Worm (Caenorhabditis elegans) whole organism, L3 larva: ENCODE measurements around the gene skr-10.

ENCODE experiments used
- R02D3.7 ChIP-seq: fragments of 150-350 bp; optimal IDR thresholded peaks from 2 replicates; lab custom pipeline; 2014; ENCODE audit warnings: missing biosample characterization, missing genetic modification characterization
- ZK546.5 ChIP-seq: sonication (generic microtip); optimal IDR thresholded peaks from 2 replicates; lab custom pipeline; 2017; ENCODE audit warnings: missing biosample characterization, missing genetic modification characterization
- ceh-16 ChIP-seq: sonication (generic microtip); optimal IDR thresholded peaks from 2 replicates; lab custom pipeline; 2017; ENCODE audit warnings: missing biosample characterization, missing genetic modification characterization
- ceh-82 ChIP-seq: fragments of 150-350 bp; optimal IDR thresholded peaks from 2 replicates; lab custom pipeline; 2014; ENCODE audit warnings: missing biosample characterization, missing genetic modification characterization
- ceh-9 ChIP-seq: sonication (generic microtip); optimal IDR thresholded peaks from 2 replicates; lab custom pipeline; 2018; ENCODE audit warnings: missing biosample characterization, missing genetic modification characterization
- daf-12 ChIP-seq: fragments of 150-350 bp; optimal IDR thresholded peaks from 2 replicates; lab custom pipeline; 2014; ENCODE audit warnings: missing biosample characterization, missing genetic modification reagents, missing genetic modification characterization
- egl-27 ChIP-seq: sonication (generic microtip); optimal IDR thresholded peaks from 4 replicates; lab custom pipeline; 2017; ENCODE audit warnings: missing biosample characterization, missing genetic modification reagents, missing genetic modification characterization
- egl-5 ChIP-seq: fragments of 150-350 bp; optimal IDR thresholded peaks from 2 replicates; lab custom pipeline; 2017; ENCODE audit warnings: missing biosample characterization, missing genetic modification reagents, missing genetic modification characterization, inconsistent platforms
- elt-2 ChIP-seq: sonication (generic microtip); optimal IDR thresholded peaks from 2 replicates; lab custom pipeline; 2016; ENCODE audit warnings: missing genetic modification reagents, mild to moderate bottlenecking, missing genetic modification characterization, missing compliant biosample characterization
- elt-3 ChIP-seq, 3 experiments: fragments of 150-350 bp in 1 of 3; sonication (generic microtip) in 2 of 3; optimal IDR thresholded peaks; 2 replicates in 2 of 3; 4 replicates in 1 of 3; lab custom pipeline; 2014 to 2017; ENCODE audit warnings: missing biosample characterization in 3 of 3, missing genetic modification characterization in 3 of 3
- fkh-10 ChIP-seq: sonication (generic microtip); optimal IDR thresholded peaks from 2 replicates; lab custom pipeline; 2017; ENCODE audit warnings: missing biosample characterization, missing genetic modification reagents, missing genetic modification characterization
- fkh-2 ChIP-seq: fragments of 150-350 bp; optimal IDR thresholded peaks from 2 replicates; lab custom pipeline; 2014; ENCODE audit warnings: missing biosample characterization, missing genetic modification reagents, missing genetic modification characterization
- fos-1 ChIP-seq: fragments of 150-350 bp; optimal IDR thresholded peaks from 2 replicates; lab custom pipeline; 2014; ENCODE audit warnings: missing biosample characterization, missing genetic modification characterization
- hmg-11 ChIP-seq: sonication (generic microtip); optimal IDR thresholded peaks from 2 replicates; lab custom pipeline; 2016; ENCODE audit warnings: missing genetic modification characterization, missing compliant biosample characterization
- jun-1 ChIP-seq: fragments of 150-350 bp; optimal IDR thresholded peaks from 2 replicates; lab custom pipeline; 2014; ENCODE audit warnings: missing biosample characterization, missing genetic modification reagents, missing genetic modification characterization
- lin-15B ChIP-seq: fragments of 150-350 bp; optimal IDR thresholded peaks from 2 replicates; lab custom pipeline; 2014; ENCODE audit warnings: missing biosample characterization, missing genetic modification characterization
- lin-39 ChIP-seq: fragments of 150-350 bp; optimal IDR thresholded peaks from 2 replicates; lab custom pipeline; 2018; ENCODE audit warnings: missing biosample characterization, missing genetic modification reagents, missing genetic modification characterization
- mdl-1 ChIP-seq: fragments of 150-350 bp; optimal IDR thresholded peaks from 2 replicates; lab custom pipeline; 2014; ENCODE audit warnings: missing biosample characterization, missing genetic modification characterization
- nfya-1 ChIP-seq: sonication (generic microtip); optimal IDR thresholded peaks from 2 replicates; lab custom pipeline; 2017; ENCODE audit warnings: missing genetic modification characterization, mild to moderate bottlenecking, missing compliant biosample characterization, antibody characterized with exemption, moderate library complexity; ENCODE audit not compliant: insufficient read depth
- nhr-11 ChIP-seq: fragments of 150-350 bp; optimal IDR thresholded peaks from 2 replicates; lab custom pipeline; 2014; ENCODE audit warnings: missing biosample characterization, missing genetic modification characterization
- nhr-12 ChIP-seq: fragments of 150-350 bp; optimal IDR thresholded peaks from 2 replicates; lab custom pipeline; 2014; ENCODE audit warnings: missing biosample characterization, missing genetic modification characterization
- nhr-23 ChIP-seq: fragments of 150-350 bp; optimal IDR thresholded peaks from 2 replicates; lab custom pipeline; 2014; ENCODE audit warnings: missing biosample characterization, missing genetic modification reagents, missing genetic modification characterization
- nhr-237 ChIP-seq: fragments of 150-350 bp; optimal IDR thresholded peaks from 2 replicates; lab custom pipeline; 2014; ENCODE audit warnings: missing biosample characterization, missing genetic modification characterization
- nhr-25 ChIP-seq: sonication (generic microtip); optimal IDR thresholded peaks from 2 replicates; lab custom pipeline; 2017; ENCODE audit warnings: missing biosample characterization, missing genetic modification characterization
- nhr-28 ChIP-seq: fragments of 150-350 bp; optimal IDR thresholded peaks from 2 replicates; lab custom pipeline; 2014; ENCODE audit warnings: missing biosample characterization, missing genetic modification characterization
- nhr-43 ChIP-seq: sonication (generic microtip); optimal IDR thresholded peaks from 2 replicates; lab custom pipeline; 2016; ENCODE audit warnings: mild to moderate bottlenecking, missing genetic modification characterization, missing compliant biosample characterization; ENCODE audit not compliant: poor library complexity, severe bottlenecking
- nhr-76 ChIP-seq: fragments of 150-350 bp; sonication (generic microtip); optimal IDR thresholded peaks from 5 replicates; lab custom pipeline; 2014; ENCODE audit warnings: missing biosample characterization, missing genetic modification characterization
- nhr-77 ChIP-seq: fragments of 150-350 bp; optimal IDR thresholded peaks from 2 replicates; lab custom pipeline; 2014; ENCODE audit warnings: missing biosample characterization, missing genetic modification characterization
- pha-4 ChIP-seq: fragments of 150-350 bp; optimal IDR thresholded peaks from 2 replicates; lab custom pipeline; 2014; ENCODE audit warnings: missing biosample characterization, missing genetic modification reagents, missing genetic modification characterization
- skn-1 ChIP-seq: fragments of 150-350 bp; optimal IDR thresholded peaks from 2 replicates; lab custom pipeline; 2014; ENCODE audit warnings: missing biosample characterization, missing genetic modification characterization
- snpc-4 ChIP-seq: fragments of 150-350 bp; optimal IDR thresholded peaks from 2 replicates; lab custom pipeline; 2014; ENCODE audit warnings: missing biosample characterization, missing genetic modification characterization
- tbx-2 ChIP-seq: sonication (generic microtip); optimal IDR thresholded peaks from 2 replicates; lab custom pipeline; 2016; ENCODE audit warnings: mild to moderate bottlenecking, missing genetic modification characterization, missing compliant biosample characterization
- zag-1 ChIP-seq: fragments of 150-350 bp; optimal IDR thresholded peaks from 2 replicates; lab custom pipeline; 2014; ENCODE audit warnings: missing biosample characterization, missing genetic modification characterization
- ztf-11 ChIP-seq: fragments of 150-350 bp; optimal IDR thresholded peaks from 2 replicates; lab custom pipeline; 2014; ENCODE audit warnings: missing biosample characterization, missing genetic modification characterization
- ztf-4 ChIP-seq: fragments of 150-350 bp; optimal IDR thresholded peaks from 2 replicates; lab custom pipeline; 2014; ENCODE audit warnings: missing biosample characterization, missing genetic modification characterization

Gene skr-10

ce11 chrIV:15946507-15946906 lies at the start of gene skr-10:
skr-10 (plus strand) TSS chrIV:15946807.
- TF ChIP-seq ceh-16 (tag; lab: Kevin White, UChicago) (no peak), elt-3 (tag; optimal IDR thresholded peaks at IDR 0.05; lab: Kevin White, UChicago) (no peak), jun-1 (tag; lab: Kevin White, UChicago) (no peak), R02D3.7 (tag; lab: Kevin White, UChicago) (no peak), nhr-28 (tag; lab: Kevin White, UChicago) (no peak), nhr-77 (tag; lab: Kevin White, UChicago) (no peak), lin-39 (no peak)

ce11 chrIV:15900158-15900557 lies 46.4 kb upstream of the skr-10 start:
- no peak for TF ChIP-seq nhr-23 (tag; lab: Kevin White, UChicago)

DNA sequence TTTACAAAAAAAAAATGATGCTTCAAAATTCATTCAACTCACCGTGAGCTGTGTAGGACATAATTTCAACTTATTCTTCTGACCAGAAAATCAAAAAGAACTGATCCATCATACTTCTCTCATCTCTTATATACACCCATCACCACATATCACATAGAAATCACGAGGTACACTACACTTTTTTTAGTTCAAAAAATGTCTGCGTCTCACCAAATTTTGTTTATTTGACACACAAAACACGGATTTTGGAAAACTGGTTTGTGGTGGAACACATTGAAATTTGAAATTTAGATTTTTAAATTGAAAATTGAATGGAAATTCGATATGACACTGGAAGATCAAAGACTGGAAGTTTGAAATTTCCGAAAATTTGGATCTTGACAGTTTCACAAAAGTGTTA lies 45.5 kb upstream of the skr-10 start, which contains the start of gene Y105C5B.5:
Y105C5B.5 (minus strand) TSS at position 103 of the 400 bp plus-strand sequence.
- no peak for TF ChIP-seq nhr-77 (tag; lab: Kevin White, UChicago)
- no peak for TF ChIP-seq nhr-76 (tag; lab: Kevin White, UChicago)
- peak; percentile 3 for TF ChIP-seq nhr-23 (tag; lab: Kevin White, UChicago)
- TF ChIP-seq hmg-11 (tag; lab: Kevin White, UChicago): no peak

ce11 chrIV:15906059-15906632 lies 40.5 kb upstream of the skr-10 start, which contains the start of gene srv-15:
srv-15 (plus strand) TSS chrIV:15906582.
- TF ChIP-seq nhr-12 (tag; lab: Kevin White, UChicago): no peak
- no peak for TF ChIP-seq egl-27 (tag; lab: Kevin White, UChicago)
- no peak for TF ChIP-seq R02D3.7 (tag; lab: Kevin White, UChicago)
- no peak for TF ChIP-seq pha-4
- no peak for TF ChIP-seq nhr-11
- TF ChIP-seq nhr-237: no peak
- no peak for TF ChIP-seq elt-2
- TF ChIP-seq ztf-4 (tag; lab: Kevin White, UChicago): no peak
- no peak for TF ChIP-seq elt-3 (tag; optimal IDR thresholded peaks at IDR 0.05; lab: Kevin White, UChicago)

DNA sequence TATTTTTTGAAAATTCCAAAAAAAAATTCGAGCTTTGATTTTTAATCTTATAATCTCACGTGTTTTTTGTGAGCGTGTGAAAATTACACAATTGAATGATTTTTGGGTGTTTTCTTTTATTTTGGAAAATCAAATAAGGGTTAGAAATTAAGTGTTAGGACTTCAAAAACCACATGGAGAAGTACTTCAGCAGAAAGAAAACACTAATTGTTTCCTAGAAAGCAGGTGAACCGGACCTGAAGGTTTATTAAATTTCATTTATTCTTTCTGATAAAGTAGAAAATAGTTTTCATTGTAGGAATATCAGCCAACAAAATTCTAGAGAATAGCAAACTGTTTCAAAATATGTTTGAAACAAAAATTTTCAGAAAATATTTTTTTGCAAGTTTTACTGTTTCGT lies 38.4 kb upstream of the skr-10 start:
- TF ChIP-seq nhr-43 (tag; lab: Kevin White, UChicago): no peak
- TF ChIP-seq nfya-1: no peak
- no peak for TF ChIP-seq jun-1 (tag; lab: Kevin White, UChicago)
- no peak for TF ChIP-seq fos-1 (tag; lab: Kevin White, UChicago)
- no peak for TF ChIP-seq nhr-23 (tag; lab: Kevin White, UChicago)
- no peak for TF ChIP-seq lin-15B (tag; lab: Kevin White, UChicago)
- no peak for TF ChIP-seq fkh-10 (GFP tag; lab: Kevin White, UChicago)
- no peak for TF ChIP-seq ztf-4 (tag; lab: Kevin White, UChicago)
- TF ChIP-seq egl-27 (tag; lab: Kevin White, UChicago): no peak
- TF ChIP-seq ceh-9 (tag; lab: Kevin White, UChicago): no peak
- no peak for TF ChIP-seq nhr-12 (tag; lab: Kevin White, UChicago)
- no peak for TF ChIP-seq nhr-11
- no peak for TF ChIP-seq ztf-11 (tag; lab: Kevin White, UChicago)
- TF ChIP-seq, all 47 proteins: peak for 0

- TF ChIP-seq ZK546.5 (tag; lab: Kevin White, UChicago): no peak
- TF ChIP-seq ztf-4 (tag; lab: Kevin White, UChicago): no peak
- no peak for TF ChIP-seq nhr-11
- TF ChIP-seq ztf-11 (tag; lab: Kevin White, UChicago): no peak
- TF ChIP-seq nhr-25 (tag; lab: Kevin White, UChicago): no peak
- TF ChIP-seq fkh-2 (tag; lab: Kevin White, UChicago): no peak
- TF ChIP-seq egl-5 (tag; lab: Kevin White, UChicago): no peak
These were observed 31.5 kb upstream of the skr-10 start for ce11 chrIV:15915061-15915460.

DNA sequence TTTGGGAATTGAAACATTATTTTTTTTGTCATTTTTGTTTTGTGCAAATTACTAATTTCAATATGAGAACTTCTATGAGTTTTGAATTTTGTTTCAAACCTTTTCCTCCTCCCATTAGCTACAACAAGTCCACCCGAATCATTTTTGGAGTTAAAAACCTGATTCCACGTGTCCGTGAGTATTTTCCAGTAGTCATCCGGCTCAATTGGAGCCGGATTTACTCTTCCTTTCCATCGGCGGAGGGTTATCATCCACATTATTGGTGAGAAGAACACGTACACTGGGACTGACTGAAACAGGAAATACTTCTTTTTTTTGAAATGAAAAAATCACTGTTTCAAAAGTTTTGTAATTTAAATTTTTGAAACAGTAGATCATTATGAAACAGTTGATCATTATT lies 23.6 kb upstream of the skr-10 start:
- TF ChIP-seq hmg-11 (tag; lab: Kevin White, UChicago) (no peak), ceh-16 (tag; lab: Kevin White, UChicago) (no peak), fkh-10 (GFP tag; lab: Kevin White, UChicago) (no peak), nhr-11 (no peak), nfya-1 (no peak), lin-39 (no peak), tbx-2 (tag; lab: Kevin White, UChicago) (no peak), elt-3 (tag; optimal IDR thresholded peaks at IDR 0.05; lab: Kevin White, UChicago) (no peak), ceh-82 (no peak), mdl-1 (tag; lab: Kevin White, UChicago) (no peak), daf-12 (tag; lab: Kevin White, UChicago) (no peak), snpc-4 (tag; lab: Kevin White, UChicago) (no peak), zag-1 (tag; lab: Kevin White, UChicago) (no peak), nhr-23 (tag; lab: Kevin White, UChicago) (no peak), lin-15B (tag; lab: Kevin White, UChicago) (no peak), skn-1 (tag; lab: Kevin White, UChicago) (no peak), elt-2 (no peak), R02D3.7 (tag; lab: Kevin White, UChicago) (no peak), jun-1 (tag; lab: Kevin White, UChicago) (no peak), ZK546.5 (tag; lab: Kevin White, UChicago) (no peak)
